Worm (Caenorhabditis elegans) whole organism, L3 larva: ENCODE measurements around the gene C09B7.2.

Source experiments
- ZK546.5 ChIP-seq: sonication (generic microtip); optimal IDR thresholded peaks from 2 replicates; lab custom pipeline; 2017; ENCODE audit warnings: missing biosample characterization, missing genetic modification characterization
- aly-2 ChIP-seq: fragments of 150-350 bp; optimal IDR thresholded peaks from 2 replicates; lab custom pipeline; 2014; ENCODE audit warnings: missing biosample characterization, missing genetic modification characterization
- ama-1 ChIP-seq: fragments of 150-350 bp; optimal IDR thresholded peaks from 2 replicates; lab custom pipeline; 2018
- ceh-16 ChIP-seq: sonication (generic microtip); optimal IDR thresholded peaks from 2 replicates; lab custom pipeline; 2017; ENCODE audit warnings: missing biosample characterization, missing genetic modification characterization
- ceh-28 ChIP-seq: fragments of 150-350 bp; optimal IDR thresholded peaks from 2 replicates; lab custom pipeline; 2014; ENCODE audit warnings: missing biosample characterization, missing genetic modification reagents, missing genetic modification characterization
- ceh-9 ChIP-seq: sonication (generic microtip); optimal IDR thresholded peaks from 2 replicates; lab custom pipeline; 2018; ENCODE audit warnings: missing biosample characterization, missing genetic modification characterization
- daf-12 ChIP-seq: fragments of 150-350 bp; optimal IDR thresholded peaks from 2 replicates; lab custom pipeline; 2014; ENCODE audit warnings: missing biosample characterization, missing genetic modification reagents, missing genetic modification characterization
- egl-5 ChIP-seq: fragments of 150-350 bp; optimal IDR thresholded peaks from 2 replicates; lab custom pipeline; 2017; ENCODE audit warnings: missing biosample characterization, missing genetic modification reagents, missing genetic modification characterization, inconsistent platforms
- elt-1 ChIP-seq: fragments of 150-350 bp; optimal IDR thresholded peaks from 2 replicates; lab custom pipeline; 2014; ENCODE audit warnings: missing biosample characterization, missing genetic modification characterization
- elt-2 ChIP-seq: sonication (generic microtip); optimal IDR thresholded peaks from 2 replicates; lab custom pipeline; 2016; ENCODE audit warnings: missing genetic modification reagents, mild to moderate bottlenecking, missing genetic modification characterization, missing compliant biosample characterization
- eor-1 ChIP-seq, 2 experiments: fragments of 150-350 bp; optimal IDR thresholded peaks; 2 replicates each; lab custom pipeline; 2014 to 2018; ENCODE audit warnings: missing biosample characterization in 2 of 2, missing genetic modification characterization in 2 of 2
- fkh-10 ChIP-seq: sonication (generic microtip); optimal IDR thresholded peaks from 2 replicates; lab custom pipeline; 2017; ENCODE audit warnings: missing biosample characterization, missing genetic modification reagents, missing genetic modification characterization
- fos-1 ChIP-seq: fragments of 150-350 bp; optimal IDR thresholded peaks from 2 replicates; lab custom pipeline; 2014; ENCODE audit warnings: missing biosample characterization, missing genetic modification characterization
- hmg-11 ChIP-seq: sonication (generic microtip); optimal IDR thresholded peaks from 2 replicates; lab custom pipeline; 2016; ENCODE audit warnings: missing genetic modification characterization, missing compliant biosample characterization
- jun-1 ChIP-seq: fragments of 150-350 bp; optimal IDR thresholded peaks from 2 replicates; lab custom pipeline; 2014; ENCODE audit warnings: missing biosample characterization, missing genetic modification reagents, missing genetic modification characterization
- lin-15B ChIP-seq: fragments of 150-350 bp; optimal IDR thresholded peaks from 2 replicates; lab custom pipeline; 2014; ENCODE audit warnings: missing biosample characterization, missing genetic modification characterization
- lin-39 ChIP-seq: fragments of 150-350 bp; optimal IDR thresholded peaks from 2 replicates; lab custom pipeline; 2018; ENCODE audit warnings: missing biosample characterization, missing genetic modification reagents, missing genetic modification characterization
- lsy-12 ChIP-seq: sonication (generic microtip); optimal IDR thresholded peaks from 2 replicates; lab custom pipeline; 2016; ENCODE audit warnings: mild to moderate bottlenecking, missing genetic modification characterization, missing compliant biosample characterization
- nfya-1 ChIP-seq: sonication (generic microtip); optimal IDR thresholded peaks from 2 replicates; lab custom pipeline; 2017; ENCODE audit warnings: missing genetic modification characterization, mild to moderate bottlenecking, missing compliant biosample characterization, antibody characterized with exemption, moderate library complexity; ENCODE audit not compliant: insufficient read depth
- nhr-12 ChIP-seq: fragments of 150-350 bp; optimal IDR thresholded peaks from 2 replicates; lab custom pipeline; 2014; ENCODE audit warnings: missing biosample characterization, missing genetic modification characterization
- nhr-23 ChIP-seq: fragments of 150-350 bp; optimal IDR thresholded peaks from 2 replicates; lab custom pipeline; 2014; ENCODE audit warnings: missing biosample characterization, missing genetic modification reagents, missing genetic modification characterization
- nhr-25 ChIP-seq: sonication (generic microtip); optimal IDR thresholded peaks from 2 replicates; lab custom pipeline; 2017; ENCODE audit warnings: missing biosample characterization, missing genetic modification characterization
- nhr-28 ChIP-seq: fragments of 150-350 bp; optimal IDR thresholded peaks from 2 replicates; lab custom pipeline; 2014; ENCODE audit warnings: missing biosample characterization, missing genetic modification characterization
- nhr-67 ChIP-seq: fragments of 150-350 bp; optimal IDR thresholded peaks from 2 replicates; lab custom pipeline; 2014; ENCODE audit warnings: missing biosample characterization, missing genetic modification characterization
- nhr-76 ChIP-seq: fragments of 150-350 bp; sonication (generic microtip); optimal IDR thresholded peaks from 5 replicates; lab custom pipeline; 2014; ENCODE audit warnings: missing biosample characterization, missing genetic modification characterization
- pha-4 ChIP-seq: fragments of 150-350 bp; optimal IDR thresholded peaks from 2 replicates; lab custom pipeline; 2014; ENCODE audit warnings: missing biosample characterization, missing genetic modification reagents, missing genetic modification characterization
- pqm-1 ChIP-seq: fragments of 150-350 bp; optimal IDR thresholded peaks from 2 replicates; lab custom pipeline; 2017; ENCODE audit warnings: missing biosample characterization, missing genetic modification characterization, inconsistent platforms
- sea-2 ChIP-seq: fragments of 150-350 bp; sonication (generic microtip); optimal IDR thresholded peaks from 4 replicates; lab custom pipeline; 2014; ENCODE audit warnings: missing biosample characterization, missing genetic modification reagents, missing genetic modification characterization
- skn-1 ChIP-seq: fragments of 150-350 bp; optimal IDR thresholded peaks from 2 replicates; lab custom pipeline; 2014; ENCODE audit warnings: missing biosample characterization, missing genetic modification characterization
- snpc-4 ChIP-seq: fragments of 150-350 bp; optimal IDR thresholded peaks from 2 replicates; lab custom pipeline; 2014; ENCODE audit warnings: missing biosample characterization, missing genetic modification characterization
- tbx-2 ChIP-seq: sonication (generic microtip); optimal IDR thresholded peaks from 2 replicates; lab custom pipeline; 2016; ENCODE audit warnings: mild to moderate bottlenecking, missing genetic modification characterization, missing compliant biosample characterization
- unc-39 ChIP-seq: sonication (generic microtip); optimal IDR thresholded peaks from 4 replicates; lab custom pipeline; 2017; ENCODE audit warnings: missing biosample characterization, missing genetic modification characterization
- unc-62 ChIP-seq: fragments of 150-350 bp; sonication (generic microtip); optimal IDR thresholded peaks from 4 replicates; lab custom pipeline; 2014; ENCODE audit warnings: missing biosample characterization, missing genetic modification reagents, missing genetic modification characterization
- zag-1 ChIP-seq: fragments of 150-350 bp; optimal IDR thresholded peaks from 2 replicates; lab custom pipeline; 2014; ENCODE audit warnings: missing biosample characterization, missing genetic modification characterization
- ztf-11 ChIP-seq: fragments of 150-350 bp; optimal IDR thresholded peaks from 2 replicates; lab custom pipeline; 2014; ENCODE audit warnings: missing biosample characterization, missing genetic modification characterization
- ztf-4 ChIP-seq: fragments of 150-350 bp; optimal IDR thresholded peaks from 2 replicates; lab custom pipeline; 2014; ENCODE audit warnings: missing biosample characterization, missing genetic modification characterization

The C09B7.2 gene

DNA sequence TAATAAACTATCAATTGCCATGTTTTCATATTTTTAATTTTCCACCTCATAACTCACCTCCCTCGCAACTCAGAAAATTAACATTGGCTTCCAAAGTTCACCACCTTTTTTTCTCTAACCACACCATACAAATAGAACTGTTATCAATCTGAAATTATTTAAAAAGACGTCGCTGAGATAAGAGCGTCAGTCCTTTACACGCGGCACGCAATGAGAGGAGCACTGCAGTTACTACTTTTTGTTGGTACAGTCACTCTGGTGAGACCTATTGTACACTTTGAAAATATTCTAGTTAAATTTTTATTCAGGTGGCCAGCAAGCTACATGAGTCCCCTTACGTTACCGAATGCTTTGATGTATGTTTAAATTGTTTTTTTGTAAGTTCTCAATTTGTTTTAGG, 26.8 kb downstream of the C09B7.2 start, which contains the start of gene T02C5.1:
Gene T02C5.1, plus strand, starts transcription at position 199 of the 400 bp plus-strand sequence.
- no peak for TF ChIP-seq zag-1 (tag; lab: Kevin White, UChicago)
- peak; percentile 74 for TF ChIP-seq elt-2 (tag; lab: Kevin White, UChicago)
- TF ChIP-seq nhr-67, result no peak
- TF ChIP-seq pqm-1, result peak; percentile 46
- no peak for TF ChIP-seq nhr-23
- TF ChIP-seq pha-4, result peak; percentile 39

ce11 chrX:2695292-2695691, 27.4 kb downstream of the C09B7.2 start:
- TF ChIP-seq sea-2 (GFP tag; lab: Kevin White, UChicago) (no peak), ztf-11 (tag; lab: Kevin White, UChicago) (no peak), nfya-1 (tag; lab: Kevin White, UChicago) (peak; percentile 10), nhr-25 (tag; lab: Kevin White, UChicago) (no peak), elt-2 (tag; lab: Kevin White, UChicago) (peak; percentile 90), snpc-4 (tag; lab: Kevin White, UChicago) (no peak), unc-62 (no peak), pha-4 (peak; percentile 72), jun-1 (tag; lab: Kevin White, UChicago) (peak; percentile 65), pqm-1 (peak; percentile 86)

- TF ChIP-seq eor-1 (tag; optimal IDR thresholded peaks at IDR 0.05; lab: Kevin White, UChicago), result no peak
- no peak for TF ChIP-seq skn-1
- TF ChIP-seq elt-1 (tag; lab: Kevin White, UChicago), result no peak
- TF ChIP-seq snpc-4 (tag; lab: Kevin White, UChicago), result no peak
- TF ChIP-seq, all 47 proteins: peak for 0
These were observed 28.6 kb downstream of the C09B7.2 start for ce11 chrX:2696563-2696962.

DNA sequence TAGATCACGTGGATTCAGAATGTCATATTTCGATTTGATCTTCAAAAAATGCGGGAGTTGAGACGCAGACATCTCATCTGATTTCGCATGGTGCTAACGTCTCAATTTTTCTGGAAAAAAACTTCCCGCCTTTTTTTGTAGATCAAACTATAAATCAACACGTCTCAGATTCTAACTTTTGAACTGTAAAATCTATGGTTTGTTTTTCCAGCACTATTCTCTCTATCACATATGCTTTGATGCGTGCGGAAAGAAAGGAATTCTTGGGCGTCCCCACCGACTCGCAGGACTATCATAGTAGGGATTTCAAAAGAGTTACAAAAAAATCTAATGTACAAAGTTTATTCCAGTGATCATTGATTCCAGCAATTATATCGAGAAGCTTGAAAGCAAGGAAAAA, 29.7 kb downstream of the C09B7.2 start:
- TF ChIP-seq nhr-23 (no peak), unc-39 (tag; lab: Kevin White, UChicago) (no peak), nhr-25 (tag; lab: Kevin White, UChicago) (no peak), fos-1 (tag; lab: Kevin White, UChicago) (no peak), pha-4 (no peak)

DNA sequence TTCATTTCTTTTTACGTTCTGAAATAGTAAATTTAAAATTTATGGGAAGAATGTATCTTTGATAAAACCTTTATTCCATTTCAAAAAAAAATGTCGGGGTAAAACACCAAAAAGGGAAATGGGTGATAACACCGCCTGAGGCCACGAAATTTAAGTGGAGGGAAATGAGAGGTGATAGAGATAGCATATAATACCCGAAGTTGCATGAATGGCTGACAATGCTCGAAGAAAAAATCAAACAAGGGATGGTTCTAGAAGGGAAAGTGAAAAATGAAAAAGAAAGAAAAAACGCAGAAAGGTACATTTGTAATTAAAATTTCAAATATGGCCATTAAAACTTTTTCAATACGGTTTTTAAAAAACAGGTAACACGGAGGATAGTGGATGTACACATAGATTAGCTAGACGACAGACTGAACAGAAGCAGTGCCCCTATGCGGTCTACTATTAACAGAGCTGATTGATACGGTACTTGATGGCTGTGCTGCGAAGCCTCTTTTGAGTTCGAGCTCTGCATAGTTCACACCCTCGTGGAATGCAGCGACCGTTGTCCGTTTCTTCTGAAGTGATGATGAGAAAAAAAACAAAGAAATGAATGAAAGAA, 30.4 kb downstream of the C09B7.2 start:
- TF ChIP-seq jun-1 (tag; lab: Kevin White, UChicago) (peak; percentile 19), lin-15B (tag; lab: Kevin White, UChicago) (no peak), ama-1 (lab: Kevin White, UChicago) (peak; percentile 11), elt-2 (tag; lab: Kevin White, UChicago) (peak; percentile 66), pha-4 (peak; percentile 19)

DNA sequence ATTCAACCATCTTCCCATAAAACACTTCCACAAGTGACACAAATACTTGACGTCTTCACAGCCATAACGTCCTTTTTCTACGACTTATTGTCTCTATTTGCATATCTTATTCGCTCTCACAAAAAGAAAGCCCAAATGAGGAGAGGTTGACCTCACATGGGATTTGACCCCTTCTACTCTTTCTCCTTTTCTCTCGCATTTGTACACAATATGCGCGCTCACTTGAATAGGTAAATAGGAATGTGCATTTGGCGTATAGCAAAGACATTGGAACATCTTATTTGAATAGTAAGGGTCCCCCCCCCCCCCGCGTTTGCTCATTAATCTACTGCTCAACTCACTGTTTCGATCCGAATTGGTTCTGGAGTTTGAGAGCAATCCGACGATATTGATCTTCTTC, 32.7 kb downstream of the C09B7.2 start:
- TF ChIP-seq daf-12 (tag; lab: Kevin White, UChicago) (no peak), hmg-11 (tag; lab: Kevin White, UChicago) (no peak), ceh-28 (tag; lab: Kevin White, UChicago) (no peak), nfya-1 (tag; lab: Kevin White, UChicago) (no peak), nhr-67 (no peak), snpc-4 (tag; lab: Kevin White, UChicago) (no peak), egl-5 (tag; lab: Kevin White, UChicago) (peak; percentile 14), aly-2 (tag; lab: Kevin White, UChicago) (no peak), ZK546.5 (no peak)
- TF ChIP-seq, all 47 proteins: peak for 1

DNA sequence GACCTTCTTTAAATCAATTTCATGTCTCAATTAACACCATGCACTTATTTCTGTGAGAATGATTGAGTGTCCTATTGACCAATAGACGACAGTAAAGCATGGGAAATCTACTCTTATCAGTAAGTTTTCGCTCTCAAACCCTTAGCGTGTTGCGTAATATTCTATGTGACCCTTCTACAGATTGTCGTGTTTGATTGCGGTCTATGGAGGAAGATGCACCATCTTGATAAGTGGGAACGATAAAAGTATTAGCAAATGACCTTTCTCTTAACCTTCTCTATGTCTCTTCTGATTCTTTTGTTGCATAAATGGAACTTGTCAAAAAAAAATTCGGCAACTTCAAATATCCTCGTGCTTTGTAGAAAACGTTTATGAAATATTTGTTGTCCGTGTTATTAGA, 36.0 kb downstream of the C09B7.2 start:
- no peak for TF ChIP-seq nhr-76
- TF ChIP-seq elt-2 (tag; lab: Kevin White, UChicago), result peak; percentile 9
- TF ChIP-seq ama-1 (lab: Kevin White, UChicago), result no peak
- TF ChIP-seq ceh-9, result no peak
- no peak for TF ChIP-seq lin-15B (tag; lab: Kevin White, UChicago)
- TF ChIP-seq daf-12 (tag; lab: Kevin White, UChicago), result no peak
- TF ChIP-seq nhr-12 (tag; lab: Kevin White, UChicago), result no peak
- TF ChIP-seq elt-1 (tag; lab: Kevin White, UChicago), result peak; percentile 93
- TF ChIP-seq skn-1, result no peak
- peak; percentile 74 for TF ChIP-seq ceh-16 (tag; lab: Kevin White, UChicago)
- TF ChIP-seq eor-1 (tag; optimal IDR thresholded peaks at IDR 0.05; lab: Kevin White, UChicago), result no peak
- TF ChIP-seq lin-39 (tag; lab: Kevin White, UChicago), result no peak
- TF ChIP-seq jun-1 (tag; lab: Kevin White, UChicago), result no peak
- TF ChIP-seq fkh-10 (GFP tag; lab: Kevin White, UChicago), result no peak
- no peak for TF ChIP-seq ztf-11 (tag; lab: Kevin White, UChicago)
- peak; percentile 47 for TF ChIP-seq nhr-23
- TF ChIP-seq unc-62, result no peak
- no peak for TF ChIP-seq zag-1 (tag; lab: Kevin White, UChicago)
- no peak for TF ChIP-seq tbx-2 (tag; lab: Kevin White, UChicago)
- TF ChIP-seq pqm-1, result no peak
- TF ChIP-seq nfya-1 (tag; lab: Kevin White, UChicago), result no peak
- TF ChIP-seq ztf-4 (tag; lab: Kevin White, UChicago), result no peak
- no peak for TF ChIP-seq ceh-28 (tag; lab: Kevin White, UChicago)
- no peak for TF ChIP-seq hmg-11 (tag; lab: Kevin White, UChicago)
- TF ChIP-seq lsy-12 (tag; lab: Kevin White, UChicago), result no peak
- no peak for TF ChIP-seq snpc-4 (tag; lab: Kevin White, UChicago)
- no peak for TF ChIP-seq aly-2 (tag; lab: Kevin White, UChicago)
- no peak for TF ChIP-seq nhr-28
- no peak for TF ChIP-seq pha-4
